Worm (Caenorhabditis elegans): ENCODE measurements around the gene srw-121.

srw-121 gene

DNA sequence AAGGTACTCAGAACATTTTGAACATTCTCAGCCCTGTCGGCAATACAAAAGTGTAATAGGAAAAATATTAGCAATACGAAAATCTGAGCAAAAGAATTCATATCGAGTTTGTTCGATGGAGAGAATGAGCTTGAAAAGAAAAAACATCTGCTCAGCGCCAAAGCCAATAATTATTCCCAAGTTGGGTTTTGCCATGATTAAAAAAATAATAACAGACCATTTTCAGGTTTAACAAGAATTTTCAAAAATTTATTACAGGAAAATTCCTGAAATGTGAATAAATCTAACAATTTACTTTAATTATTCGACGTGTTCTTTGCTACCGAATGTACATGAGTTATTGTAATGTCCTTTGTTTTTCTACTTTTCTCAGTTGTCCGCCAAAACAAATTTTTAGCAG, 41.0 kb upstream of the srw-121 start, which contains the start of gene irld-38:
Gene irld-38 (minus strand): TSS at position 101 of the 400 bp plus-strand sequence.
- TF ChIP-seq him-1 (tag; optimal IDR thresholded peaks at IDR 0.05) (no peak), hlh-12 (tag; optimal IDR thresholded peaks at IDR 0.05) (no peak), madf-3 (GFP tag; IDR thresholded peaks at IDR 0.05) (no peak), lag-1 (GFP tag; IDR thresholded peaks at IDR 0.05) (no peak), lsl-1 (GFP tag; optimal IDR thresholded peaks at IDR 0.05) (no peak)

DNA sequence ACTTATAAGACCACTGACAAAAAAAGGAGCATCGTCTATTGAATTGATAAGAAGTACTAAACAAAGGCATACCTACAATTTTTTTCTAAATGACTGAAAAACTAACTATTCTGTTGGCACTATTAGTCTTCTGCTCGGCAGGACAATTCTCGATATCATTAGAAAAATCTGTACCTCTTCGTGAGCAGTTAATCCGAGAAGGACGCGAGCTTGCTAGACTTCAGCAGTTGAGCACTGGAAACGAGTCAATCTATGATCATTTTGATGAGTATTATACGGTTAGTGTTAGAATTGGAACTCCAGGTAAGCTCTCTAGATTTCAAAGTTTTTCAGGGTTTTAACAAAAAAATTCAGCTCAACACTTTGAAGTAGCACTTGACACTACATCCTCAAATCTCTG, 36.8 kb upstream of the srw-121 start, which contains the start of gene asp-7:
Gene asp-7 (plus strand): TSS at position 81 of the 400 bp plus-strand sequence.
- TF ChIP-seq ztf-3 (GFP tag; optimal IDR thresholded peaks at IDR 0.05) (no peak), die-1 (tag; optimal IDR thresholded peaks at IDR 0.05) (no peak), dpff-1 (tag; optimal IDR thresholded peaks at IDR 0.05) (no peak), aptf-2 (GFP tag; conservative IDR thresholded peaks at IDR 0.05) (no peak), F49E8.2 (tag; optimal IDR thresholded peaks at IDR 0.05; ENCODE audit: insufficient read depth) (no peak), atf-7 (tag; optimal IDR thresholded peaks at IDR 0.05) (no peak), attf-6 (GFP tag; IDR thresholded peaks at IDR 0.05) (no peak), tbx-9 (tag; optimal IDR thresholded peaks at IDR 0.05; ENCODE audit: borderline replicate concordance) (no peak), lir-1 (GFP tag; conservative IDR thresholded peaks at IDR 0.05) (no peak), ceh-40 (GFP tag; IDR thresholded peaks at IDR 0.05) (no peak)

DNA sequence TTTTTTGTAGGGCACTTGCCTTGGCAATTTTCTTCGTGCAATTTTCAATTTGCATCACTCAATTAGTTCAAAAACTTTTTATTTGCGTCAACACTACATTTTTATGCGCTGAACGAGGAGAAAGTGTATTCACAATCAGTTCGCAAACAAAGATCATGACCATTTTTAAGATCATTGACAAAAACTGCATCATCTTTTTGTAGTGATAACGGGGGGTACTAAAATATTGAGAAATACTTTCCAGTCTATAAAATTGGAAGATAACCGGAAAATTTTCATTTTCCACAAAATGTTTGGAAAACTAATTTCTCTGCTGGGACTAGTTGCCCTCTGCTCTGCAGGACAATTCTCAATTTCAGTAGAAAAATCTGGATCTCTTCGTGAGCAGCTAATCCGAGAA, 32.9 kb upstream of the srw-121 start, which contains the start of gene asp-8:
Gene asp-8 (plus strand): TSS at position 276 of the 400 bp plus-strand sequence.
- TF ChIP-seq F52B5.7 (tag; optimal IDR thresholded peaks at IDR 0.05) (no peak), nhr-80 (tag; optimal IDR thresholded peaks at IDR 0.05) (peak; percentile 9), athp-1 (tag; optimal IDR thresholded peaks at IDR 0.05) (no peak), hlh-12 (tag; optimal IDR thresholded peaks at IDR 0.05) (no peak)

DNA sequence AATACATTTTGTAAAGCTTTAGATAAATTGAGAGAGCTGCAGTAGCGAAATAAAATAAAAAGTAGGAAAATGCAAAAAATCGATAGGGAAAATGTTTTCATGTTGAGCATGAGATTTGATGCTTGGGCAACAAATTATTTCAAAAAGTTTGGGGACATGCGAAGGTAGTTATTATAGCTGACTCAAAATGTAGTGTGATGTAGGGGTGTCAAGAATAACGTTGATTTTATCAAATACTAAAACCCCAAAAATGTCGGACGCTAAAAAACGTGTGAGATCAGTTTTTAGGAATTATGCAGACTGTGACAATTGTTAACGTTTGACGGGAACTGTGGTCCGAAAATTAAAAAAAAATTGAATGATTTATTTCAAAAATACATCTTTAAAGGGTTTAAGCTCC, 29.9 kb upstream of the srw-121 start, which contains the start of gene irld-12:
Gene irld-12 (minus strand): TSS at position 101 of the 400 bp plus-strand sequence.
- TF ChIP-seq pbrm-1 (GFP tag; IDR thresholded peaks at IDR 0.05) (no peak), unc-62 (GFP tag; optimal IDR thresholded peaks at IDR 0.05) (no peak), let-607 (tag; optimal IDR thresholded peaks at IDR 0.05) (no peak), ets-4 (GFP tag; optimal IDR thresholded peaks at IDR 0.05) (no peak), Y95B8A.8 (GFP tag; IDR thresholded peaks at IDR 0.05) (no peak), cebp-2 (GFP tag; IDR thresholded peaks at IDR 0.05) (no peak), attf-6 (GFP tag; IDR thresholded peaks at IDR 0.05) (no peak), ceh-91 (GFP tag; IDR thresholded peaks at IDR 0.05) (no peak), ceh-27 (GFP tag; optimal IDR thresholded peaks at IDR 0.05) (no peak), ceh-79 (tag; optimal IDR thresholded peaks at IDR 0.05) (no peak), madf-10 (tag; optimal IDR thresholded peaks at IDR 0.05) (no peak), nfyb-1 (GFP tag; IDR thresholded peaks at IDR 0.05) (no peak), efl-1 (GFP tag; optimal IDR thresholded peaks at IDR 0.05) (no peak), rec-8 (tag; optimal IDR thresholded peaks at IDR 0.05) (no peak), hrde-1 (tag; optimal IDR thresholded peaks at IDR 0.05; ENCODE audit: borderline replicate concordance) (no peak), mxl-1 (tag; optimal IDR thresholded peaks at IDR 0.05) (no peak), K11D2.4 (GFP tag; IDR thresholded peaks at IDR 0.05) (no peak), nhr-179 (tag; optimal IDR thresholded peaks at IDR 0.05) (no peak), nhr-120 (GFP tag; IDR thresholded peaks at IDR 0.05) (no peak)

Data from whole organism, young adult.